Fruit fly (Drosophila melanogaster) whole organism, prepupa: ENCODE measurements around the gene Jarid2.

ENCODE experiments used
- Blimp-1 ChIP-seq: fragments of 200-800 bp; sonication (Bioruptor generic); optimal IDR thresholded peaks from 3 replicates; lab custom pipeline; 2017; ENCODE audit warnings: missing biosample characterization, missing genetic modification characterization, mild to moderate bottlenecking, moderate library complexity, missing genetic modification reagents
- CG10669 ChIP-seq: fragments of 200-800 bp; sonication (Bioruptor generic); optimal IDR thresholded peaks from 3 replicates; lab custom pipeline; 2018; ENCODE audit warnings: missing biosample characterization, mild to moderate bottlenecking, missing genetic modification characterization, moderate library complexity
- CG11294 ChIP-seq: fragments of 200-800 bp; sonication (Bioruptor generic); IDR thresholded peaks from 2 replicates; pipeline ENCODE4 v1.3.6; 2022; ENCODE audit warnings: missing biosample characterization, missing genetic modification characterization
- CG11902 ChIP-seq: fragments of 200-800 bp; sonication (Bioruptor generic); optimal IDR thresholded peaks from 3 replicates; lab custom pipeline; 2016; ENCODE audit warnings: missing biosample characterization, missing genetic modification characterization
- CG15336 ChIP-seq: fragments of 200-800 bp; sonication (Bioruptor generic); IDR thresholded peaks from 2 replicates; pipeline ENCODE4 v1.3.6; 2022; ENCODE audit warnings: missing biosample characterization, missing genetic modification characterization
- CG1621 ChIP-seq: fragments of 200-800 bp; sonication (Bioruptor generic); optimal IDR thresholded peaks from 3 replicates; lab custom pipeline; 2018; ENCODE audit warnings: missing biosample characterization, mild to moderate bottlenecking, missing genetic modification characterization
- CG32006 ChIP-seq: fragments of 200-800 bp; sonication (Bioruptor generic); optimal IDR thresholded peaks from 3 replicates; lab custom pipeline; 2017; ENCODE audit warnings: missing biosample characterization, mild to moderate bottlenecking, missing genetic modification characterization
- CG34406 ChIP-seq: fragments of 200-800 bp; sonication (Bioruptor generic); optimal IDR thresholded peaks from 3 replicates; lab custom pipeline; 2016; ENCODE audit warnings: missing biosample characterization, missing genetic modification characterization
- CG3919 ChIP-seq: fragments of 200-800 bp; sonication (Bioruptor generic); optimal IDR thresholded peaks from 3 replicates; lab custom pipeline; 2016; ENCODE audit warnings: missing biosample characterization, missing genetic modification characterization
- CG6163 ChIP-seq: fragments of 200-800 bp; sonication (Bioruptor generic); IDR thresholded peaks from 3 replicates; pipeline ENCODE4 v1.3.6; 2022; ENCODE audit warnings: missing biosample characterization, missing genetic modification characterization
- CG6792 ChIP-seq: fragments of 200-800 bp; sonication (Bioruptor generic); optimal IDR thresholded peaks from 3 replicates; lab custom pipeline; 2016; ENCODE audit warnings: missing biosample characterization, missing genetic modification characterization
- CG8119 ChIP-seq: fragments of 200-800 bp; sonication (Bioruptor generic); IDR thresholded peaks from 3 replicates; pipeline ENCODE4 v1.3.6; 2022; ENCODE audit warnings: missing biosample characterization, missing genetic modification characterization
- CG8319 ChIP-seq: fragments of 200-800 bp; sonication (Bioruptor generic); optimal IDR thresholded peaks from 3 replicates; lab custom pipeline; 2016; ENCODE audit warnings: missing biosample characterization, missing genetic modification characterization
- CG8632 ChIP-seq: fragments of 200-800 bp; sonication (Bioruptor generic); optimal IDR thresholded peaks from 3 replicates; lab custom pipeline; 2016; ENCODE audit warnings: missing biosample characterization, missing genetic modification characterization
- CG9139 ChIP-seq: fragments of 200-800 bp; sonication (Bioruptor generic); optimal IDR thresholded peaks from 3 replicates; lab custom pipeline; 2017; ENCODE audit warnings: missing biosample characterization, mild to moderate bottlenecking, missing genetic modification characterization
- Eip75B ChIP-seq: fragments of 200-800 bp; sonication (Bioruptor generic); optimal IDR thresholded peaks from 3 replicates; lab custom pipeline; 2016; ENCODE audit warnings: missing biosample characterization, missing genetic modification characterization
- Eip78C ChIP-seq: fragments of 200-800 bp; sonication (Bioruptor generic); peaks from one replicate; lab custom pipeline; 2016; ENCODE audit warnings: missing biosample characterization, missing genetic modification characterization
- Ets21C ChIP-seq: fragments of 200-800 bp; sonication (Bioruptor generic); optimal IDR thresholded peaks from 3 replicates; lab custom pipeline; 2016; ENCODE audit warnings: missing biosample characterization, missing genetic modification characterization
- Ets96B ChIP-seq: fragments of 200-800 bp; optimal IDR thresholded peaks from 2 replicates; lab custom pipeline; 2019; ENCODE audit warnings: missing biosample characterization, mild to moderate bottlenecking, missing genetic modification characterization, moderate library complexity
- Hr38 ChIP-seq: sonication (Bioruptor generic); optimal IDR thresholded peaks from 2 replicates; lab custom pipeline; 2016; ENCODE audit warnings: missing biosample characterization, missing genetic modification characterization
- Hr39 ChIP-seq: fragments of 200-800 bp; sonication (Bioruptor generic); optimal IDR thresholded peaks from 2 replicates; lab custom pipeline; 2016; ENCODE audit warnings: missing biosample characterization, missing genetic modification characterization
- Hr4 ChIP-seq: fragments of 200-800 bp; sonication (Bioruptor generic); optimal IDR thresholded peaks from 3 replicates; lab custom pipeline; 2016; ENCODE audit warnings: missing biosample characterization, missing genetic modification characterization
- Lpt ChIP-seq: fragments of 200-800 bp; sonication (Bioruptor generic); optimal IDR thresholded peaks from 3 replicates; lab custom pipeline; 2016; ENCODE audit warnings: missing biosample characterization, missing genetic modification characterization
- OdsH ChIP-seq: fragments of 200-800 bp; sonication (Bioruptor generic); optimal IDR thresholded peaks from 3 replicates; lab custom pipeline; 2016; ENCODE audit warnings: missing biosample characterization, missing genetic modification characterization
- Smox ChIP-seq: fragments of 200-800 bp; sonication (Bioruptor generic); optimal IDR thresholded peaks from 3 replicates; lab custom pipeline; 2016; ENCODE audit warnings: missing biosample characterization, missing genetic modification characterization
- Sox14 ChIP-seq: fragments of 200-800 bp; sonication (Bioruptor generic); optimal IDR thresholded peaks from 3 replicates; lab custom pipeline; 2016; ENCODE audit warnings: missing biosample characterization, missing genetic modification characterization
- achi ChIP-seq: fragments of 200-800 bp; sonication (Bioruptor generic); optimal IDR thresholded peaks from 3 replicates; lab custom pipeline; 2016; ENCODE audit warnings: missing biosample characterization, missing genetic modification characterization
- acj6 ChIP-seq: fragments of 200-800 bp; sonication (Bioruptor generic); optimal IDR thresholded peaks from 3 replicates; lab custom pipeline; 2016; ENCODE audit warnings: missing biosample characterization, missing genetic modification characterization
- cyc ChIP-seq: fragments of 200-800 bp; sonication (Bioruptor generic); optimal IDR thresholded peaks from 3 replicates; lab custom pipeline; 2016; ENCODE audit warnings: missing biosample characterization, missing genetic modification characterization
- dac ChIP-seq: fragments of 200-800 bp; sonication (Bioruptor generic); optimal IDR thresholded peaks from 2 replicates; lab custom pipeline; 2017; ENCODE audit warnings: missing biosample characterization, mild to moderate bottlenecking, missing genetic modification characterization
- dsx ChIP-seq: fragments of 200-800 bp; optimal IDR thresholded peaks from 3 replicates; lab custom pipeline; 2019; ENCODE audit warnings: missing biosample characterization, mild to moderate bottlenecking, missing genetic modification characterization, moderate library complexity; ENCODE audit not compliant: poor library complexity, severe bottlenecking
- fd59A ChIP-seq: fragments of 200-800 bp; sonication (Bioruptor generic); optimal IDR thresholded peaks from 2 replicates; lab custom pipeline; 2017; ENCODE audit warnings: missing biosample characterization, mild to moderate bottlenecking, missing genetic modification characterization, missing genetic modification reagents
- net ChIP-seq: fragments of 200-800 bp; sonication (Bioruptor generic); optimal IDR thresholded peaks from 3 replicates; lab custom pipeline; 2016; ENCODE audit warnings: missing biosample characterization, missing genetic modification characterization
- pdm3 ChIP-seq: fragments of 200-800 bp; sonication (Bioruptor generic); optimal IDR thresholded peaks from 3 replicates; lab custom pipeline; 2016; ENCODE audit warnings: missing biosample characterization, missing genetic modification characterization
- ss ChIP-seq, 2 experiments: fragments of 200-800 bp; sonication (Bioruptor generic); optimal IDR thresholded peaks; 2 replicates in 1 of 2; 3 replicates in 1 of 2; lab custom pipeline; 2017 to 2018; ENCODE audit warnings: mild to moderate bottlenecking in 2 of 2, missing biosample characterization in 2 of 2, missing genetic modification characterization in 2 of 2, moderate library complexity in 1 of 2
- svp ChIP-seq: fragments of 200-800 bp; sonication (Bioruptor generic); peaks from one replicate; lab custom pipeline; 2016; ENCODE audit warnings: missing biosample characterization, missing genetic modification characterization
- topi ChIP-seq: fragments of 200-800 bp; sonication (Bioruptor generic); optimal IDR thresholded peaks from 3 replicates; lab custom pipeline; 2016; ENCODE audit warnings: missing biosample characterization, missing genetic modification characterization

The Jarid2 gene

dm6 chr3L:9503552-9504317 lies 26.9 kb downstream of the Jarid2 start (continued):
- TF ChIP-seq dac (GFP tag; lab: Kevin White, UChicago): no peak
- TF ChIP-seq Sox14 (GFP tag; lab: Kevin White, UChicago): no peak
- no peak for TF ChIP-seq achi (GFP tag; lab: Kevin White, UChicago)
- peak; percentile 4 for TF ChIP-seq Eip75B
- TF ChIP-seq CG34406 (GFP tag; lab: Kevin White, UChicago): no peak
- TF ChIP-seq Lpt (GFP tag; lab: Kevin White, UChicago): peak; percentile 46
- TF ChIP-seq Hr38 (GFP tag; lab: Kevin White, UChicago): no peak
- TF ChIP-seq CG8319 (GFP tag; lab: Kevin White, UChicago): no peak
- TF ChIP-seq pdm3 (GFP tag; lab: Kevin White, UChicago): no peak
- peak; percentile 59 for TF ChIP-seq svp
- no peak for TF ChIP-seq CG1621 (tag; lab: Kevin White, UChicago)
- TF ChIP-seq Smox (GFP tag; lab: Kevin White, UChicago): no peak
- TF ChIP-seq CG11294: no peak
- peak; percentile 6 for TF ChIP-seq dsx (GFP tag; lab: Kevin White, UChicago)
- no peak for TF ChIP-seq CG15336
- peak; percentile 87 for TF ChIP-seq Eip78C
- TF ChIP-seq CG8119: 0 out of 3 replicates have a peak, but pooled peaks have one; percentile 22
- peak; percentile 35 for TF ChIP-seq Hr4 (GFP tag; lab: Kevin White, UChicago)
- no peak for TF ChIP-seq acj6 (GFP tag; lab: Kevin White, UChicago)
- TF ChIP-seq CG3919 (GFP tag; lab: Kevin White, UChicago): no peak
- TF ChIP-seq CG8632: no peak
- TF ChIP-seq cyc (GFP tag; lab: Kevin White, UChicago): peak; percentile 26
- no peak for TF ChIP-seq CG9139 (GFP tag; lab: Kevin White, UChicago)
- no peak for TF ChIP-seq Hr39
- TF ChIP-seq Ets21C (GFP tag; lab: Kevin White, UChicago): no peak
- TF ChIP-seq OdsH (GFP tag; lab: Kevin White, UChicago): no peak
- TF ChIP-seq CG10669 (GFP tag; lab: Kevin White, UChicago): peak; percentile 43
- peak; percentile 43 for TF ChIP-seq Ets96B (tag; lab: Kevin White, UChicago)
- TF ChIP-seq ss (GFP tag; optimal IDR thresholded peaks at IDR 0.05; lab: Kevin White, UChicago): no peak
- no peak for TF ChIP-seq CG32006
- TF ChIP-seq topi (GFP tag; lab: Kevin White, UChicago): peak; percentile 23
- TF ChIP-seq CG6163: no peak; the same call in 2 of the 3 replicates
- TF ChIP-seq, all 60 proteins: peak for 19

- TF ChIP-seq Ets96B (tag; lab: Kevin White, UChicago) (no peak), Blimp-1 (GFP tag; lab: Kevin White, UChicago) (no peak), CG8632 (no peak), CG11902 (GFP tag; lab: Kevin White, UChicago) (no peak), fd59A (GFP tag; lab: Kevin White, UChicago) (no peak), CG6792 (no peak), dsx (GFP tag; lab: Kevin White, UChicago) (no peak), Smox (GFP tag; lab: Kevin White, UChicago) (no peak), Eip78C (no peak), OdsH (GFP tag; lab: Kevin White, UChicago) (no peak), net (GFP tag; lab: Kevin White, UChicago) (no peak)
Observed at dm6 chr3L:9504530-9504929, 27.7 kb downstream of the Jarid2 start.
